Fruit fly (Drosophila melanogaster) whole organism, pupa: ENCODE results near the gene CG10589.

ENCODE experiments used
- CG8301 ChIP-seq: fragments of 200-800 bp; sonication (Bioruptor generic); optimal IDR thresholded peaks from 2 replicates; lab custom pipeline; 2018; ENCODE audit warnings: missing biosample characterization, mild to moderate bottlenecking, missing genetic modification characterization
- Pif1A ChIP-seq: fragments of 200-800 bp; sonication (Bioruptor generic); optimal IDR thresholded peaks from 3 replicates; lab custom pipeline; 2016; ENCODE audit warnings: missing biosample characterization, missing genetic modification characterization
- Pif1B ChIP-seq: fragments of 200-800 bp; sonication (Bioruptor generic); optimal IDR thresholded peaks from 3 replicates; lab custom pipeline; 2016; ENCODE audit warnings: missing biosample characterization, missing genetic modification characterization
- fd96Ca ChIP-seq: fragments of 200-800 bp; sonication (Bioruptor generic); IDR thresholded peaks from 3 replicates; pipeline ENCODE4 v1.3.6; 2022; ENCODE audit warnings: missing biosample characterization, missing genetic modification characterization
- rn ChIP-seq: fragments of 200-800 bp; sonication (Bioruptor generic); IDR thresholded peaks from 2 replicates; pipeline ENCODE4 v1.3.6; 2022; ENCODE audit warnings: missing biosample characterization, missing genetic modification characterization

dm6 chr3L:20944180-20944579 is 16.6 kb downstream of the CG10589 start:
- TF ChIP-seq Pif1B (no peak), CG8301 (no peak), Pif1A (no peak), rn (GFP tag; lab: Robert Waterston, UW) (no peak), fd96Ca (GFP tag; lab: Robert Waterston, UW) (no peak)
